Worm (Caenorhabditis elegans) whole organism, dauer: ENCODE measurements around the gene M03E7.2.

ENCODE experiments used
- unc-62 ChIP-seq: sonication (generic microtip); optimal IDR thresholded peaks from 2 replicates; lab custom pipeline; 2017; ENCODE audit warnings: missing biosample characterization, missing genetic modification reagents, missing genetic modification characterization

M03E7.2 gene

ce11 chrV:5601263-5601662, 16.1 kb upstream of the M03E7.2 start, which contains the start of gene CD4.8:
CD4.8 (minus strand) TSS chrV:5601363.
- TF ChIP-seq unc-62 (GFP tag; lab: Kevin White, UChicago) = no peak

ce11 chrV:5606255-5606654, 11.1 kb upstream of the M03E7.2 start, which contains the start of gene CD4.1:
CD4.1 (plus strand) TSS chrV:5606555.
- no peak for TF ChIP-seq unc-62 (GFP tag; lab: Kevin White, UChicago)

ce11 chrV:5610186-5610585, 7.2 kb upstream of the M03E7.2 start:
- TF ChIP-seq unc-62 (GFP tag; lab: Kevin White, UChicago) = no peak

- no peak for TF ChIP-seq unc-62 (GFP tag; lab: Kevin White, UChicago)
Observed at ce11 chrV:5613109-5613508, 4.3 kb upstream of the M03E7.2 start, which contains the start of gene lrpc-1. lrpc-1 (minus strand) TSS chrV:5613209.

ce11 chrV:5614724-5615123, 2.7 kb upstream of the M03E7.2 start, which contains the start of gene M03E7.3:
M03E7.3 (plus strand) TSS chrV:5615024.
- no peak for TF ChIP-seq unc-62 (GFP tag; lab: Kevin White, UChicago)

ce11 chrV:5619372-5619771, 2.0 kb downstream of the M03E7.2 start:
- TF ChIP-seq unc-62 (GFP tag; lab: Kevin White, UChicago) = no peak

ce11 chrV:5620040-5620439, 2.6 kb downstream of the M03E7.2 start, which contains the start of gene memb-2:
memb-2 (minus strand) TSS chrV:5620140.
- TF ChIP-seq unc-62 (GFP tag; lab: Kevin White, UChicago) = no peak

ce11 chrV:5621390-5621789, 4.0 kb downstream of the M03E7.2 start, which contains the start of gene M03E7.1:
M03E7.1 (plus strand) TSS chrV:5621690.
- TF ChIP-seq unc-62 (GFP tag; lab: Kevin White, UChicago) = no peak

- no peak for TF ChIP-seq unc-62 (GFP tag; lab: Kevin White, UChicago)
Observed at ce11 chrV:5628014-5628413, 10.6 kb downstream of the M03E7.2 start.

- TF ChIP-seq unc-62 (GFP tag; lab: Kevin White, UChicago) = no peak
Observed at ce11 chrV:5630792-5631191, 13.4 kb downstream of the M03E7.2 start, which contains the start of gene acy-4. acy-4 (minus strand) TSS chrV:5630892.

ce11 chrV:5634445-5634844, 17.0 kb downstream of the M03E7.2 start:
- TF ChIP-seq unc-62 (GFP tag; lab: Kevin White, UChicago) = no peak

- TF ChIP-seq unc-62 (GFP tag; lab: Kevin White, UChicago) = no peak
Observed at ce11 chrV:5644171-5644570, 26.8 kb downstream of the M03E7.2 start, which contains the start of gene srx-117. srx-117 (plus strand) TSS chrV:5644471.

- no peak for TF ChIP-seq unc-62 (GFP tag; lab: Kevin White, UChicago)
Observed at ce11 chrV:5647359-5647758, 30.0 kb downstream of the M03E7.2 start, which contains the start of gene C14C11.4. C14C11.4 (plus strand) TSS chrV:5647610.

- TF ChIP-seq unc-62 (GFP tag; lab: Kevin White, UChicago) = no peak
Observed at ce11 chrV:5651905-5652304, 34.5 kb downstream of the M03E7.2 start.

ce11 chrV:5653990-5654499, 36.6 kb downstream of the M03E7.2 start, which contains the start of gene hex-2:
hex-2 (plus strand) TSS chrV:5654449.
- TF ChIP-seq unc-62 (GFP tag; lab: Kevin White, UChicago) = no peak

- no peak for TF ChIP-seq unc-62 (GFP tag; lab: Kevin White, UChicago)
Observed at ce11 chrV:5660604-5661209, 43.3 kb downstream of the M03E7.2 start, which contains the start of the genes mut-14 and C14C11.2. mut-14 (minus strand) TSS chrV:5660704. C14C11.2 (plus strand) TSS chrV:5661159.
